Worm (Caenorhabditis elegans) whole organism, midembryonic: ENCODE measurements around the gene B0034.5.
A peak's percentile ranks its signal among the peaks of the same experiment; 100 is the strongest.

Experiments used
- T22C8.4 ChIP-seq: fragments of 200-800 bp; sonication (Bioruptor generic); IDR thresholded peaks from 2 replicates; pipeline ENCODE4 v1.3.6; 2022; ENCODE audit warnings: missing genetic modification characterization, missing compliant biosample characterization
- cog-1 ChIP-seq: sonication (generic microtip); optimal IDR thresholded peaks from 2 replicates; lab custom pipeline; 2016; ENCODE audit warnings: missing genetic modification characterization, missing compliant biosample characterization
- flt-1 ChIP-seq: fragments of 200-800 bp; sonication (Bioruptor generic); IDR thresholded peaks from 2 replicates; pipeline ENCODE4 v1.3.6; 2022; ENCODE audit warnings: missing genetic modification characterization, missing compliant biosample characterization
- klf-2 ChIP-seq: fragments of 200-800 bp; sonication (Bioruptor generic); conservative IDR thresholded peaks from 2 replicates; pipeline ENCODE4 v1.3.6; 2022; ENCODE audit warnings: missing genetic modification reagents, missing genetic modification characterization, missing compliant biosample characterization
- med-1 ChIP-seq: sonication (generic microtip); optimal IDR thresholded peaks from 2 replicates; lab custom pipeline; 2017; ENCODE audit warnings: missing genetic modification characterization, mild to moderate bottlenecking, missing compliant biosample characterization, antibody characterized with exemption, missing genetic modification reagents; ENCODE audit not compliant: insufficient read depth
- ref-1 ChIP-seq: fragments of 200-800 bp; sonication (Bioruptor generic); conservative IDR thresholded peaks from 2 replicates; pipeline ENCODE4 v1.3.6; 2022; ENCODE audit warnings: missing genetic modification reagents, missing genetic modification characterization, missing compliant biosample characterization
- tab-1 ChIP-seq: fragments of 200-800 bp; sonication (Bioruptor generic); IDR thresholded peaks from 2 replicates; pipeline ENCODE4 v1.3.6; 2022; ENCODE audit warnings: missing genetic modification characterization, missing compliant biosample characterization
- ztf-23 ChIP-seq: fragments of 200-800 bp; sonication (Bioruptor generic); IDR thresholded peaks from 2 replicates; pipeline ENCODE4 v1.3.6; 2022; ENCODE audit warnings: missing genetic modification reagents, missing genetic modification characterization, missing compliant biosample characterization
- ztf-29 ChIP-seq: fragments of 200-800 bp; sonication (Bioruptor generic); IDR thresholded peaks from 2 replicates; pipeline ENCODE4 v1.3.6; 2022; ENCODE audit warnings: missing genetic modification reagents, missing genetic modification characterization, missing compliant biosample characterization

B0034.5 gene

ce11 chrII:5957803-5958367, 16.9 kb downstream of the B0034.5 start:
- TF ChIP-seq ztf-29 (GFP tag; lab: Robert Waterston, UW) (no peak), T22C8.4 (GFP tag; lab: Robert Waterston, UW) (no peak), med-1 (no peak), tab-1 (GFP tag; lab: Robert Waterston, UW) (no peak), ztf-23 (no peak), ref-1 (GFP tag; lab: Robert Waterston, UW) (no peak), cog-1 (tag; lab: Kevin White, UChicago) (no peak), klf-2 (no peak), flt-1 (GFP tag; lab: Robert Waterston, UW) (no peak)

- TF ChIP-seq cog-1 (tag; lab: Kevin White, UChicago): no peak
- no peak for TF ChIP-seq ref-1 (GFP tag; lab: Robert Waterston, UW)
- no peak for TF ChIP-seq T22C8.4 (GFP tag; lab: Robert Waterston, UW)
- TF ChIP-seq klf-2: no peak
- TF ChIP-seq flt-1 (GFP tag; lab: Robert Waterston, UW): no peak
Measured at ce11 chrII:5956583-5956982, 18.2 kb downstream of the B0034.5 start, which contains the start of gene casy-1. casy-1 (minus strand) TSS chrII:5956683.

ce11 chrII:5955638-5956167, 19.1 kb downstream of the B0034.5 start:
- TF ChIP-seq ztf-23 (no peak), ref-1 (GFP tag; lab: Robert Waterston, UW) (no peak), cog-1 (tag; lab: Kevin White, UChicago) (no peak), klf-2 (no peak), med-1 (no peak), flt-1 (GFP tag; lab: Robert Waterston, UW) (no peak), tab-1 (GFP tag; lab: Robert Waterston, UW) (no peak), T22C8.4 (GFP tag; lab: Robert Waterston, UW) (no peak), ztf-29 (GFP tag; lab: Robert Waterston, UW) (no peak)

- no peak for TF ChIP-seq T22C8.4 (GFP tag; lab: Robert Waterston, UW)
- TF ChIP-seq cog-1 (tag; lab: Kevin White, UChicago): no peak
- no peak for TF ChIP-seq ref-1 (GFP tag; lab: Robert Waterston, UW)
- no peak for TF ChIP-seq klf-2
- TF ChIP-seq ztf-23: no peak
- no peak for TF ChIP-seq med-1
- TF ChIP-seq tab-1 (GFP tag; lab: Robert Waterston, UW): no peak
- no peak for TF ChIP-seq ztf-29 (GFP tag; lab: Robert Waterston, UW)
- no peak for TF ChIP-seq flt-1 (GFP tag; lab: Robert Waterston, UW)
Measured at ce11 chrII:5952214-5952613, 22.6 kb downstream of the B0034.5 start.

ce11 chrII:5951745-5952144, 23.0 kb downstream of the B0034.5 start:
- TF ChIP-seq klf-2 (no peak), med-1 (no peak), cog-1 (tag; lab: Kevin White, UChicago) (no peak)

ce11 chrII:5950657-5951056, 24.1 kb downstream of the B0034.5 start:
- TF ChIP-seq ref-1 (GFP tag; lab: Robert Waterston, UW) (no peak), tab-1 (GFP tag; lab: Robert Waterston, UW) (no peak), med-1 (no peak), ztf-29 (GFP tag; lab: Robert Waterston, UW) (no peak), T22C8.4 (GFP tag; lab: Robert Waterston, UW) (no peak), klf-2 (no peak), flt-1 (GFP tag; lab: Robert Waterston, UW) (no peak), cog-1 (tag; lab: Kevin White, UChicago) (no peak), ztf-23 (no peak)

ce11 chrII:5948681-5949080, 26.1 kb downstream of the B0034.5 start:
- no peak for TF ChIP-seq ref-1 (GFP tag; lab: Robert Waterston, UW)
- 0 out of 2 replicates have a peak, but pooled peaks have one; percentile 19 for TF ChIP-seq tab-1 (GFP tag; lab: Robert Waterston, UW)

- TF ChIP-seq tab-1 (GFP tag; lab: Robert Waterston, UW) (no peak), med-1 (no peak), flt-1 (GFP tag; lab: Robert Waterston, UW) (no peak), ztf-23 (no peak), klf-2 (no peak), ref-1 (GFP tag; lab: Robert Waterston, UW) (no peak), cog-1 (tag; lab: Kevin White, UChicago) (no peak), ztf-29 (GFP tag; lab: Robert Waterston, UW) (no peak), T22C8.4 (GFP tag; lab: Robert Waterston, UW) (no peak)
Measured at ce11 chrII:5946438-5946837, 28.3 kb downstream of the B0034.5 start.

- TF ChIP-seq cog-1 (tag; lab: Kevin White, UChicago) (no peak), med-1 (no peak), ztf-23 (no peak), tab-1 (GFP tag; lab: Robert Waterston, UW) (no peak), flt-1 (GFP tag; lab: Robert Waterston, UW) (no peak), klf-2 (no peak), T22C8.4 (GFP tag; lab: Robert Waterston, UW) (no peak), ref-1 (GFP tag; lab: Robert Waterston, UW) (no peak), ztf-29 (GFP tag; lab: Robert Waterston, UW) (no peak)
Measured at ce11 chrII:5945818-5946217, 29.0 kb downstream of the B0034.5 start.

- TF ChIP-seq cog-1 (tag; lab: Kevin White, UChicago) (no peak), ztf-29 (GFP tag; lab: Robert Waterston, UW) (no peak), T22C8.4 (GFP tag; lab: Robert Waterston, UW) (no peak), ref-1 (GFP tag; lab: Robert Waterston, UW) (no peak), tab-1 (GFP tag; lab: Robert Waterston, UW) (no peak), klf-2 (no peak), med-1 (no peak)
Measured at ce11 chrII:5944268-5944667, 30.5 kb downstream of the B0034.5 start, which contains the start of gene B0034.2. B0034.2 (minus strand) TSS chrII:5944368.
